Worm (Caenorhabditis elegans) whole organism, early embryonic: ENCODE data around the gene clec-160.

Experiments used
- B0310.2 ChIP-seq: sonication (generic microtip); optimal IDR thresholded peaks from 2 replicates; lab custom pipeline; 2016; ENCODE audit warnings: mild to moderate bottlenecking, missing genetic modification characterization, missing compliant biosample characterization
- F13C5.2 ChIP-seq: sonication (generic microtip); optimal IDR thresholded peaks from 2 replicates; lab custom pipeline; 2017; ENCODE audit warnings: mild to moderate bottlenecking, missing genetic modification characterization, inconsistent platforms, missing compliant biosample characterization
- aly-1 ChIP-seq: sonication (generic microtip); optimal IDR thresholded peaks from 2 replicates; lab custom pipeline; 2016; ENCODE audit warnings: missing genetic modification characterization, missing compliant biosample characterization
- ama-1 ChIP-seq: fragments of 150-350 bp; optimal IDR thresholded peaks from 2 replicates; lab custom pipeline; 2014
- ceh-13 ChIP-seq: fragments of 200-800 bp; sonication (Bioruptor generic); optimal IDR thresholded peaks from 2 replicates; lab custom pipeline; 2018; ENCODE audit warnings: mild to moderate bottlenecking, missing genetic modification characterization, missing compliant biosample characterization
- ceh-36 ChIP-seq: sonication (generic microtip); optimal IDR thresholded peaks from 2 replicates; lab custom pipeline; 2016; ENCODE audit warnings: missing genetic modification characterization, inconsistent platforms, missing compliant biosample characterization
- flt-1 ChIP-seq: fragments of 200-800 bp; sonication (Bioruptor generic); IDR thresholded peaks from 2 replicates; pipeline ENCODE4 v1.3.6; 2022; ENCODE audit warnings: missing genetic modification characterization, missing compliant biosample characterization
- hmbx-1 ChIP-seq: sonication (generic microtip); optimal IDR thresholded peaks from 2 replicates; lab custom pipeline; 2016; ENCODE audit warnings: mild to moderate bottlenecking, missing genetic modification characterization, missing compliant biosample characterization
- hmg-4 ChIP-seq: fragments of 200-800 bp; sonication (Bioruptor generic); optimal IDR thresholded peaks from 2 replicates; lab custom pipeline; 2018; ENCODE audit warnings: mild to moderate bottlenecking, missing genetic modification characterization, missing compliant biosample characterization
- hnd-1 ChIP-seq: sonication (generic microtip); optimal IDR thresholded peaks from 2 replicates; lab custom pipeline; 2016; ENCODE audit warnings: missing genetic modification characterization, missing compliant biosample characterization
- pes-1 ChIP-seq: fragments of 200-800 bp; sonication (Bioruptor generic); IDR thresholded peaks from 2 replicates; pipeline ENCODE4 v1.3.6; 2022; ENCODE audit warnings: missing genetic modification reagents, missing genetic modification characterization, missing compliant biosample characterization
- scrt-1 ChIP-seq: fragments of 200-800 bp; sonication (Bioruptor generic); IDR thresholded peaks from 2 replicates; pipeline ENCODE4 v1.3.6; 2022; ENCODE audit warnings: missing genetic modification characterization, missing compliant biosample characterization
- tbx-11 ChIP-seq: fragments of 200-800 bp; sonication (Bioruptor generic); IDR thresholded peaks from 2 replicates; pipeline ENCODE4 v1.3.6; 2022; ENCODE audit warnings: missing genetic modification characterization, missing compliant biosample characterization

DNA sequence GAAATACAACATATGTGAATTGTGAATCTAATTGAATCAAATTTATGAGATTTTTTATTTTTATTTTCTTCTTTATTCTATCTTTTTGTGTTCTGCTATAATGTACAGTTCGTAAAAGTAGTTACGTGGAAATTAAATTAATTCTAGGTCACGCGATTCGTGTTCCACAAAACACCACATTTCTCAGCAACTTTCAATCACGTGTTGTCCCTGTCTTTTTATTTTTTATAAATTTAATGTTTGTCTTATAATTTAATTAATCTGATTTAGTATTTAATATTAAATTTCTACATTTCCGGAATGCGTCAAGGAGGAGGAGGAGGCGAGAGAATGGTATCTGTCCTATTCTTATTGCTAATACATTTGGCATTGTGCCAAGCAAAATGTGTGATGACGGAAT is 17.7 kb downstream of the clec-160 start, which contains the start of gene ncr-2:
- TF ChIP-seq hmg-4 (GFP tag; lab: Kevin White, UChicago) (no peak), hmbx-1 (tag; lab: Kevin White, UChicago) (no peak), ama-1 (lab: Kevin White, UChicago) (no peak), flt-1 (no peak), ceh-13 (GFP tag; lab: Kevin White, UChicago) (no peak), ceh-36 (tag; lab: Kevin White, UChicago) (no peak), hnd-1 (no peak), aly-1 (no peak), F13C5.2 (tag; lab: Kevin White, UChicago) (no peak), scrt-1 (no peak), tbx-11 (GFP tag; lab: Robert Waterston, UW) (no peak), B0310.2 (tag; lab: Kevin White, UChicago) (no peak), pes-1 (GFP tag; lab: Robert Waterston, UW) (no peak)
